Worm (Caenorhabditis elegans): ENCODE results near the gene K08D9.2.

DNA sequence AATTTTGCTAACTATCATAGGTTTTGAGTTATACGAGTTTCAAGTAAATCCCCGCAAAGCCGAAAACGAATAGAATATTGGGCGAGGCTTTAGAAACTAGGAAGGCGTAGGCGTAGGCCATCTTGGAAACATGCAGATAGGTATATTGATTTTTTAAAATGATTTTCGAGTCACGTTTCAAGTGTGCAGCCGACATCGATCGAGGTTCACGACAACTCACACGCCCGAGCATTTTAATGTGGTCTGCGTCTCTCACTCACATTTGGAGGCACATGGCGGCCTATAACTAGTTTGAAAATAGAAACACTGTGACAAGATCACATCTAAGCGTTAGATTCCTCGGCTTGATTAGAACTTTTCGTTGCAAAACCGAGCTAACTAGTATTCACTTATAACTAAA is at the start of gene K08D9.2:
- TF ChIP-seq lsy-2 (tag; optimal IDR thresholded peaks at IDR 0.05), result no peak
- TF ChIP-seq nhr-28 (tag; optimal IDR thresholded peaks at IDR 0.05), result no peak
- TF ChIP-seq nhr-76 (tag; optimal IDR thresholded peaks at IDR 0.05), result no peak
- TF ChIP-seq elt-3 (tag; optimal IDR thresholded peaks at IDR 0.05), result no peak
- no peak for TF ChIP-seq snpc-4 (tag; optimal IDR thresholded peaks at IDR 0.05)
- TF ChIP-seq ces-1 (GFP tag; optimal IDR thresholded peaks at IDR 0.05), result no peak
- TF ChIP-seq sem-2 (GFP tag; optimal IDR thresholded peaks at IDR 0.05), result no peak
- no peak for TF ChIP-seq unc-62 (GFP tag; optimal IDR thresholded peaks at IDR 0.05)
- no peak for TF ChIP-seq nhr-12 (tag; optimal IDR thresholded peaks at IDR 0.05)
- TF ChIP-seq mab-5 (tag; optimal IDR thresholded peaks at IDR 0.05), result no peak
- TF ChIP-seq unc-120 (tag; optimal IDR thresholded peaks at IDR 0.05; ENCODE audit: poor library complexity, severe bottlenecking), result no peak
- TF ChIP-seq ceh-43 (GFP tag; optimal IDR thresholded peaks at IDR 0.05), result no peak
- TF ChIP-seq elt-1 (tag; optimal IDR thresholded peaks at IDR 0.05; ENCODE audit: borderline replicate concordance, insufficient read depth), result no peak

All from whole organism, mixed stage, embryonic.